Worm (Caenorhabditis elegans) whole organism, L1 larva: Measurements from ENCODE around the gene egl-5.
A peak's percentile ranks its signal among the peaks of the same experiment; 100 is the strongest.

Experiments
- C04F5.9 ChIP-seq: sonication (generic microtip); optimal IDR thresholded peaks from 2 replicates; lab custom pipeline; 2016; ENCODE audit warnings: missing genetic modification characterization, missing compliant biosample characterization
- C16A3.4 ChIP-seq: fragments of 150-350 bp; optimal IDR thresholded peaks from 2 replicates; lab custom pipeline; 2014; ENCODE audit warnings: missing biosample characterization, missing genetic modification characterization
- F16B12.6 ChIP-seq: fragments of 150-350 bp; optimal IDR thresholded peaks from 2 replicates; lab custom pipeline; 2014; ENCODE audit warnings: missing biosample characterization, missing genetic modification characterization
- aha-1 ChIP-seq: fragments of 150-350 bp; optimal IDR thresholded peaks from 2 replicates; lab custom pipeline; 2014; ENCODE audit warnings: missing biosample characterization, missing genetic modification characterization
- alr-1 ChIP-seq: fragments of 200-800 bp; sonication (Bioruptor generic); optimal IDR thresholded peaks from 2 replicates; lab custom pipeline; 2018; ENCODE audit warnings: borderline replicate concordance, mild to moderate bottlenecking, missing genetic modification characterization, missing compliant biosample characterization
- aly-2 ChIP-seq: fragments of 150-350 bp; optimal IDR thresholded peaks from 2 replicates; lab custom pipeline; 2014; ENCODE audit warnings: missing biosample characterization, missing genetic modification characterization
- ama-1 ChIP-seq: fragments of 150-350 bp; optimal IDR thresholded peaks from 2 replicates; lab custom pipeline; 2014
- ceh-63 ChIP-seq: fragments of 200-800 bp; sonication (Bioruptor generic); optimal IDR thresholded peaks from 2 replicates; lab custom pipeline; 2018; ENCODE audit warnings: mild to moderate bottlenecking, missing genetic modification characterization, missing compliant biosample characterization
- ceh-8 ChIP-seq: fragments of 200-800 bp; sonication (Bioruptor generic); optimal IDR thresholded peaks from 2 replicates; lab custom pipeline; 2018; ENCODE audit warnings: mild to moderate bottlenecking, missing genetic modification characterization, moderate library complexity, missing compliant biosample characterization
- ceh-82 ChIP-seq, 3 experiments: fragments of 150-350 bp in 1 of 3; sonication (generic microtip) in 2 of 3; optimal IDR thresholded peaks; 2 replicates each; lab custom pipeline; 2014 to 2017; ENCODE audit warnings: missing biosample characterization in 3 of 3, missing genetic modification characterization in 3 of 3
- ceh-90 ChIP-seq: sonication (generic microtip); optimal IDR thresholded peaks from 2 replicates; lab custom pipeline; 2016; ENCODE audit warnings: missing genetic modification characterization, missing compliant biosample characterization
- efl-1 ChIP-seq, 4 experiments: fragments of 150-350 bp; optimal IDR thresholded peaks in 3 of 4; peaks in 1 of 4; 1 replicate in 1 of 4; 2 replicates in 3 of 4; lab custom pipeline; 2014; ENCODE audit warnings: missing biosample characterization in 2 of 4, missing genetic modification characterization in 2 of 4, missing genetic modification reagents in 2 of 4
- egl-13 ChIP-seq: sonication (generic microtip); optimal IDR thresholded peaks from 2 replicates; lab custom pipeline; 2016; ENCODE audit warnings: missing genotype, missing genetic modification reagents, missing genetic modification characterization, missing compliant biosample characterization
- elt-2 ChIP-seq: sonication (generic microtip); optimal IDR thresholded peaks from 2 replicates; lab custom pipeline; 2016; ENCODE audit warnings: missing genetic modification characterization, mild to moderate bottlenecking, inconsistent platforms, missing compliant biosample characterization, missing genetic modification reagents
- elt-3 ChIP-seq, 6 experiments: fragments of 150-350 bp in 1 of 6; sonication (generic microtip); optimal IDR thresholded peaks; 2 replicates each; lab custom pipeline; 2017 to 2018; ENCODE audit warnings: missing biosample characterization in 6 of 6, missing genetic modification characterization in 6 of 6, inconsistent platforms in 1 of 6
- ets-5 ChIP-seq: fragments of 200-800 bp; sonication (Bioruptor generic); IDR thresholded peaks from 2 replicates; pipeline ENCODE4 v1.3.6; 2022; ENCODE audit warnings: missing genetic modification characterization, missing compliant biosample characterization
- fkh-10 ChIP-seq: sonication (generic microtip); optimal IDR thresholded peaks from 2 replicates; lab custom pipeline; 2017; ENCODE audit warnings: missing biosample characterization, missing genetic modification reagents, missing genetic modification characterization
- fkh-4 ChIP-seq: sonication (generic microtip); optimal IDR thresholded peaks from 2 replicates; lab custom pipeline; 2016; ENCODE audit warnings: missing compliant biosample characterization, missing genetic modification characterization, borderline replicate concordance
- fkh-8 ChIP-seq: sonication (generic microtip); optimal IDR thresholded peaks from 2 replicates; lab custom pipeline; 2016; ENCODE audit warnings: mild to moderate bottlenecking, missing genetic modification characterization, missing compliant biosample characterization
- fos-1 ChIP-seq: fragments of 150-350 bp; optimal IDR thresholded peaks from 2 replicates; lab custom pipeline; 2014; ENCODE audit warnings: missing biosample characterization, missing genetic modification characterization
- hlh-17 ChIP-seq: fragments of 200-800 bp; sonication (Bioruptor generic); optimal IDR thresholded peaks from 2 replicates; lab custom pipeline; 2018; ENCODE audit warnings: missing genetic modification characterization, mild to moderate bottlenecking, missing compliant biosample characterization, moderate library complexity, borderline replicate concordance
- hlh-4 ChIP-seq: sonication (generic microtip); optimal IDR thresholded peaks from 2 replicates; lab custom pipeline; 2016; ENCODE audit warnings: mild to moderate bottlenecking, missing genetic modification characterization, missing compliant biosample characterization
- irx-1 ChIP-seq: sonication (generic microtip); optimal IDR thresholded peaks from 2 replicates; lab custom pipeline; 2016; ENCODE audit warnings: missing genetic modification characterization, missing compliant biosample characterization
- isw-1 ChIP-seq: fragments of 200-800 bp; sonication (Bioruptor generic); IDR thresholded peaks from 2 replicates; pipeline ENCODE4 v1.3.6; 2022; ENCODE audit warnings: missing genetic modification characterization, missing compliant biosample characterization
- jun-1 ChIP-seq: fragments of 150-350 bp; optimal IDR thresholded peaks from 2 replicates; lab custom pipeline; 2014; ENCODE audit warnings: missing biosample characterization, missing genetic modification reagents, missing genetic modification characterization
- lin-13 ChIP-seq: fragments of 150-350 bp; optimal IDR thresholded peaks from 2 replicates; lab custom pipeline; 2014; ENCODE audit warnings: missing biosample characterization, missing genetic modification reagents, missing genetic modification characterization
- lin-15B ChIP-seq: fragments of 150-350 bp; sonication (generic microtip); optimal IDR thresholded peaks from 3 replicates; lab custom pipeline; 2014; ENCODE audit warnings: missing biosample characterization, missing genetic modification characterization
- lin-35 ChIP-seq, 2 experiments: fragments of 150-350 bp; optimal IDR thresholded peaks; 2 replicates each; lab custom pipeline; 2014; ENCODE audit warnings: missing biosample characterization in 2 of 2, missing genetic modification characterization in 2 of 2, missing genetic modification reagents in 2 of 2
- lsy-2 ChIP-seq, 2 experiments: fragments of 150-350 bp; optimal IDR thresholded peaks; 2 replicates each; lab custom pipeline; 2014; ENCODE audit warnings: missing biosample characterization in 2 of 2, missing genetic modification characterization in 2 of 2
- mep-1 ChIP-seq: fragments of 150-350 bp; optimal IDR thresholded peaks from 2 replicates; lab custom pipeline; 2014; ENCODE audit warnings: missing biosample characterization, missing genetic modification characterization
- nhr-11 ChIP-seq: fragments of 150-350 bp; optimal IDR thresholded peaks from 2 replicates; lab custom pipeline; 2014; ENCODE audit warnings: missing biosample characterization, missing genetic modification characterization
- nhr-12 ChIP-seq: sonication (generic microtip); optimal IDR thresholded peaks from 2 replicates; lab custom pipeline; 2017; ENCODE audit warnings: missing biosample characterization, missing genetic modification characterization
- nhr-20 ChIP-seq: sonication (generic microtip); optimal IDR thresholded peaks from 2 replicates; lab custom pipeline; 2016; ENCODE audit warnings: mild to moderate bottlenecking, missing genetic modification characterization, missing compliant biosample characterization
- nhr-71 ChIP-seq: sonication (generic microtip); optimal IDR thresholded peaks from 2 replicates; lab custom pipeline; 2016; ENCODE audit warnings: mild to moderate bottlenecking, missing genetic modification characterization, moderate library complexity, missing compliant biosample characterization
- nhr-76 ChIP-seq: sonication (generic microtip); optimal IDR thresholded peaks from 2 replicates; lab custom pipeline; 2017; ENCODE audit warnings: missing biosample characterization, missing genetic modification characterization
- nhr-85 ChIP-seq: sonication (generic microtip); peaks from one replicate; lab custom pipeline; 2016; ENCODE audit warnings: missing genetic modification characterization, inconsistent platforms, missing compliant biosample characterization
- pag-3 ChIP-seq: sonication (generic microtip); optimal IDR thresholded peaks from 2 replicates; lab custom pipeline; 2017; ENCODE audit warnings: missing genetic modification characterization, mild to moderate bottlenecking, missing compliant biosample characterization, antibody characterized with exemption, borderline replicate concordance; ENCODE audit not compliant: insufficient read depth
- skn-1 ChIP-seq: fragments of 150-350 bp; optimal IDR thresholded peaks from 2 replicates; lab custom pipeline; 2014; ENCODE audit warnings: missing biosample characterization, missing genetic modification characterization
- sptf-1 ChIP-seq: fragments of 150-350 bp; optimal IDR thresholded peaks from 2 replicates; lab custom pipeline; 2014; ENCODE audit warnings: missing biosample characterization, missing genetic modification characterization
- sup-37 ChIP-seq: fragments of 200-800 bp; sonication (Bioruptor generic); optimal IDR thresholded peaks from 2 replicates; lab custom pipeline; 2018; ENCODE audit warnings: mild to moderate bottlenecking, missing genetic modification characterization, missing compliant biosample characterization
- swsn-7 ChIP-seq: sonication (generic microtip); optimal IDR thresholded peaks from 2 replicates; lab custom pipeline; 2016; ENCODE audit warnings: missing genetic modification characterization, missing compliant biosample characterization
- tlp-1 ChIP-seq: fragments of 150-350 bp; optimal IDR thresholded peaks from 2 replicates; lab custom pipeline; 2014; ENCODE audit warnings: missing biosample characterization, missing genetic modification characterization
- unc-30 ChIP-seq: sonication (generic microtip); optimal IDR thresholded peaks from 2 replicates; lab custom pipeline; 2017; ENCODE audit warnings: missing biosample characterization, missing genetic modification characterization
- unc-86 ChIP-seq: sonication (generic microtip); optimal IDR thresholded peaks from 2 replicates; lab custom pipeline; 2016; ENCODE audit warnings: missing genetic modification characterization, missing compliant biosample characterization
- unc-98 ChIP-seq: fragments of 200-800 bp; sonication (Bioruptor generic); IDR thresholded peaks from 2 replicates; pipeline ENCODE4 v1.3.6; 2022; ENCODE audit warnings: missing genetic modification characterization, missing compliant biosample characterization
- xbp-1 ChIP-seq: sonication (generic microtip); optimal IDR thresholded peaks from 2 replicates; lab custom pipeline; 2016; ENCODE audit warnings: missing genetic modification characterization, missing compliant biosample characterization
- zip-4 ChIP-seq: fragments of 200-800 bp; sonication (Bioruptor generic); optimal IDR thresholded peaks from 2 replicates; lab custom pipeline; 2018; ENCODE audit warnings: mild to moderate bottlenecking, missing genetic modification characterization, moderate library complexity, missing compliant biosample characterization
- ztf-11 ChIP-seq, 2 experiments: sonication (generic microtip); optimal IDR thresholded peaks; 2 replicates each; lab custom pipeline; 2016 to 2017; ENCODE audit warnings: missing genetic modification characterization in 2 of 2, missing biosample characterization in 1 of 2, missing compliant biosample characterization in 1 of 2

Gene egl-5

ce11 chrIII:7855468-7855867 lies 41.3 kb downstream of the egl-5 start:
- TF ChIP-seq ceh-63, result no peak
- no peak for TF ChIP-seq fkh-10 (GFP tag; lab: Kevin White, UChicago)
- peak; percentile 66 for TF ChIP-seq nhr-85 (tag; lab: Kevin White, UChicago)
- TF ChIP-seq, all 84 proteins: peak for 1

ce11 chrIII:7857142-7857541 lies 43.0 kb downstream of the egl-5 start, which contains the start of gene tag-307:
tag-307 (minus strand) TSS chrIII:7857242.
- TF ChIP-seq fkh-4 (tag; lab: Kevin White, UChicago) (no peak), sup-37 (GFP tag; lab: Kevin White, UChicago) (no peak), ceh-90 (tag; lab: Kevin White, UChicago) (no peak), jun-1 (tag; lab: Kevin White, UChicago) (no peak), elt-2 (tag; lab: Kevin White, UChicago) (no peak), mep-1 (tag; lab: Kevin White, UChicago) (no peak), sptf-1 (tag; lab: Kevin White, UChicago) (no peak), isw-1 (no peak), aha-1 (tag; lab: Kevin White, UChicago) (no peak)

- TF ChIP-seq pag-3 (peak; percentile 8), tlp-1 (tag; lab: Kevin White, UChicago) (no peak), C16A3.4 (tag; lab: Kevin White, UChicago) (no peak), aly-2 (tag; lab: Kevin White, UChicago) (no peak), lin-15B (tag; lab: Kevin White, UChicago) (no peak), hlh-4 (tag; lab: Kevin White, UChicago) (no peak), irx-1 (tag; lab: Kevin White, UChicago) (peak; percentile 74), C04F5.9 (tag; lab: Kevin White, UChicago) (peak; percentile 52), lin-35 (GFP tag; optimal IDR thresholded peaks at IDR 0.05; lab: Kevin White, UChicago) (peak in 1 of 2 experiments; percentile 12), isw-1 (peak; percentile 10; the same call in 1 of the 2 replicates), ceh-90 (tag; lab: Kevin White, UChicago) (peak; percentile 87), swsn-7 (tag; lab: Kevin White, UChicago) (no peak), unc-98 (GFP tag; lab: Robert Waterston, UW) (no peak; the same call in 1 of the 2 replicates), efl-1 (optimal IDR thresholded peaks at IDR 0.05; lab: Kevin White, UChicago) (peak in 1 of 2 experiments; percentile 42), efl-1 (GFP tag; optimal IDR thresholded peaks at IDR 0.05 in 1 of 2; lab: Kevin White, UChicago) (peak; percentile 31 to 90), fkh-8 (peak; percentile 31), nhr-20 (tag; lab: Kevin White, UChicago) (peak; percentile 27), F16B12.6 (no peak), nhr-71 (tag; lab: Kevin White, UChicago) (peak; percentile 56), nhr-11 (tag; lab: Kevin White, UChicago) (no peak), ceh-82 (tag; optimal IDR thresholded peaks at IDR 0.05; lab: Kevin White, UChicago) (no peak), ets-5 (GFP tag; lab: Robert Waterston, UW) (no peak), zip-4 (GFP tag; lab: Kevin White, UChicago) (no peak), ama-1 (lab: Kevin White, UChicago) (no peak), fos-1 (tag; lab: Kevin White, UChicago) (no peak), elt-3 (tag; optimal IDR thresholded peaks at IDR 0.05; lab: Kevin White, UChicago) (no peak), ceh-8 (GFP tag; lab: Kevin White, UChicago) (no peak), skn-1 (no peak), nhr-76 (tag; lab: Kevin White, UChicago) (no peak), hlh-17 (GFP tag; lab: Kevin White, UChicago) (no peak), unc-30 (tag; lab: Kevin White, UChicago) (no peak), nhr-12 (tag; lab: Kevin White, UChicago) (no peak), egl-13 (tag; lab: Kevin White, UChicago) (peak; percentile 8), alr-1 (no peak), lsy-2 (tag; optimal IDR thresholded peaks at IDR 0.05; lab: Kevin White, UChicago) (peak; percentile 35 to 54), unc-86 (tag; lab: Kevin White, UChicago) (no peak), mep-1 (tag; lab: Kevin White, UChicago) (peak; percentile 23), lin-13 (GFP tag; lab: Kevin White, UChicago) (no peak), ztf-11 (tag; optimal IDR thresholded peaks at IDR 0.05; lab: Kevin White, UChicago) (peak in 1 of 2 experiments; percentile 55), xbp-1 (tag; lab: Kevin White, UChicago) (peak; percentile 7)
Measured at ce11 chrIII:7858407-7859029, 44.3 kb downstream of the egl-5 start, which contains the start of the genes coq-5 and ufm-1. coq-5 (minus strand) TSS chrIII:7858457. ufm-1 (plus strand) TSS chrIII:7858979.
